Fruit fly (Drosophila melanogaster) whole organism, embryonic: ENCODE data around the gene CG9662.

Experiments
- BtbVII ChIP-seq: fragments of 200-800 bp; sonication (Bioruptor generic); optimal IDR thresholded peaks from 3 replicates; lab custom pipeline; 2017; ENCODE audit warnings: missing biosample characterization, mild to moderate bottlenecking, missing genetic modification characterization
- CG10147 ChIP-seq: fragments of 200-800 bp; sonication (Bioruptor generic); optimal IDR thresholded peaks from 2 replicates; lab custom pipeline; 2019; ENCODE audit warnings: missing biosample characterization, mild to moderate bottlenecking, missing genetic modification characterization, moderate library complexity
- CG10979 ChIP-seq: fragments of 200-800 bp; sonication (Bioruptor generic); optimal IDR thresholded peaks from 2 replicates; lab custom pipeline; 2018; ENCODE audit warnings: missing biosample characterization, mild to moderate bottlenecking, missing genetic modification characterization, moderate library complexity
- CG11093 ChIP-seq: fragments of 200-800 bp; sonication (Bioruptor generic); IDR thresholded peaks from 3 replicates; pipeline ENCODE4 v1.3.6; 2022; ENCODE audit warnings: missing biosample characterization, missing genetic modification characterization
- CG11398 ChIP-seq: fragments of 200-800 bp; sonication (Bioruptor generic); optimal IDR thresholded peaks from 2 replicates; lab custom pipeline; 2016; ENCODE audit warnings: missing biosample characterization, missing genetic modification characterization
- CG12104 ChIP-seq: fragments of 200-800 bp; sonication (Bioruptor generic); optimal IDR thresholded peaks from 3 replicates; lab custom pipeline; 2016; ENCODE audit warnings: missing biosample characterization, missing genetic modification characterization
- CG12236 ChIP-seq: fragments of 200-800 bp; sonication (Bioruptor generic); optimal IDR thresholded peaks from 2 replicates; lab custom pipeline; 2016; ENCODE audit warnings: missing biosample characterization, missing genetic modification characterization
- CG13624 ChIP-seq: fragments of 200-800 bp; sonication (Bioruptor generic); optimal IDR thresholded peaks from 2 replicates; lab custom pipeline; 2016; ENCODE audit warnings: missing biosample characterization, missing genetic modification characterization
- CG16863 ChIP-seq: fragments of 200-800 bp; sonication (Bioruptor generic); optimal IDR thresholded peaks from 3 replicates; lab custom pipeline; 2016; ENCODE audit warnings: missing biosample characterization, missing genetic modification characterization
- CG17328 ChIP-seq: fragments of 200-800 bp; sonication (Bioruptor generic); IDR thresholded peaks from 2 replicates; pipeline ENCODE4 v1.3.6; 2022; ENCODE audit warnings: missing biosample characterization, missing genetic modification characterization
- CG2120 ChIP-seq: fragments of 200-800 bp; sonication (Bioruptor generic); optimal IDR thresholded peaks from 3 replicates; lab custom pipeline; 2016; ENCODE audit warnings: missing biosample characterization, missing genetic modification characterization
- CG2889 ChIP-seq: fragments of 200-800 bp; sonication (Bioruptor generic); IDR thresholded peaks from 3 replicates; pipeline ENCODE4 v1.3.6; 2022; ENCODE audit warnings: missing biosample characterization, missing genetic modification characterization
- CG32767 ChIP-seq: fragments of 200-800 bp; sonication (Bioruptor generic); IDR thresholded peaks from 2 replicates; pipeline ENCODE4 v1.3.6; 2022; ENCODE audit warnings: missing biosample characterization, missing genetic modification characterization
- CG32772 ChIP-seq: fragments of 200-800 bp; sonication (Bioruptor generic); IDR thresholded peaks from 2 replicates; pipeline ENCODE4 v1.3.6; 2022; ENCODE audit warnings: missing biosample characterization, missing genetic modification characterization
- CG6854 ChIP-seq: fragments of 200-800 bp; sonication (Bioruptor generic); optimal IDR thresholded peaks from 3 replicates; lab custom pipeline; 2017; ENCODE audit warnings: missing biosample characterization, mild to moderate bottlenecking, missing genetic modification characterization
- CG7556 ChIP-seq: fragments of 200-800 bp; sonication (Bioruptor generic); optimal IDR thresholded peaks from 2 replicates; lab custom pipeline; 2017; ENCODE audit warnings: missing biosample characterization, mild to moderate bottlenecking, missing genetic modification characterization
- CG8924 ChIP-seq: fragments of 200-800 bp; optimal IDR thresholded peaks from 3 replicates; lab custom pipeline; 2019; ENCODE audit warnings: missing biosample characterization, mild to moderate bottlenecking, missing genetic modification characterization, moderate library complexity
- CG8944 ChIP-seq: fragments of 200-800 bp; sonication (Bioruptor generic); optimal IDR thresholded peaks from 3 replicates; lab custom pipeline; 2016; ENCODE audit warnings: missing biosample characterization, missing genetic modification characterization
- CG9609 ChIP-seq: fragments of 200-800 bp; sonication (Bioruptor generic); optimal IDR thresholded peaks from 3 replicates; lab custom pipeline; 2016; ENCODE audit warnings: missing biosample characterization, missing genetic modification characterization
- Camta ChIP-seq: fragments of 200-800 bp; sonication (Bioruptor generic); optimal IDR thresholded peaks from 2 replicates; lab custom pipeline; 2016; ENCODE audit warnings: missing biosample characterization, missing genetic modification characterization
- CoRest ChIP-seq: fragments of 200-800 bp; sonication (Bioruptor generic); optimal IDR thresholded peaks from 3 replicates; lab custom pipeline; 2018; ENCODE audit warnings: missing biosample characterization, mild to moderate bottlenecking, missing genetic modification characterization, moderate library complexity
- Dek ChIP-seq: fragments of 200-800 bp; sonication (Bioruptor generic); optimal IDR thresholded peaks from 3 replicates; lab custom pipeline; 2019; ENCODE audit warnings: missing biosample characterization, mild to moderate bottlenecking, missing genetic modification characterization, moderate library complexity
- Dip2 ChIP-seq: fragments of 200-800 bp; sonication (Bioruptor generic); IDR thresholded peaks from 2 replicates; pipeline ENCODE4 v1.3.6; 2022; ENCODE audit warnings: missing biosample characterization, missing genetic modification characterization
- ERR ChIP-seq: fragments of 200-800 bp; sonication (Bioruptor generic); optimal IDR thresholded peaks from 2 replicates; lab custom pipeline; 2016; ENCODE audit warnings: missing biosample characterization, missing genetic modification characterization
- H15 ChIP-seq: fragments of 200-800 bp; sonication (Bioruptor generic); IDR thresholded peaks from 3 replicates; pipeline ENCODE4 v1.3.6; 2022; ENCODE audit warnings: missing biosample characterization, missing genetic modification characterization
- Jarid2 ChIP-seq: fragments of 200-800 bp; sonication (Bioruptor generic); optimal IDR thresholded peaks from 3 replicates; lab custom pipeline; 2017; ENCODE audit warnings: mild to moderate bottlenecking, missing biosample characterization, missing genetic modification reagents, missing genetic modification characterization
- Myb ChIP-seq: fragments of 200-800 bp; sonication (Bioruptor generic); optimal IDR thresholded peaks from 2 replicates; lab custom pipeline; 2016; ENCODE audit warnings: missing biosample characterization, missing genetic modification characterization
- Neu2 ChIP-seq: fragments of 200-800 bp; sonication (Bioruptor generic); optimal IDR thresholded peaks from 3 replicates; lab custom pipeline; 2016; ENCODE audit warnings: missing biosample characterization, missing genetic modification characterization, borderline replicate concordance
- PHDP ChIP-seq: fragments of 200-800 bp; sonication (Bioruptor generic); optimal IDR thresholded peaks from 3 replicates; lab custom pipeline; 2018; ENCODE audit warnings: missing biosample characterization, mild to moderate bottlenecking, missing genetic modification characterization, moderate library complexity
- Poxn ChIP-seq: fragments of 200-800 bp; sonication (Bioruptor generic); IDR thresholded peaks from 2 replicates; pipeline ENCODE4 v1.3.6; 2022; ENCODE audit warnings: missing biosample characterization, missing genetic modification characterization
- Scr ChIP-seq: fragments of 200-800 bp; sonication (Bioruptor generic); IDR thresholded peaks from 2 replicates; pipeline ENCODE4 v1.3.6; 2022; ENCODE audit warnings: missing biosample characterization, missing genetic modification characterization; ENCODE audit not compliant: partially characterized antibody
- Side ChIP-seq: fragments of 200-800 bp; sonication (Bioruptor generic); optimal IDR thresholded peaks from 2 replicates; lab custom pipeline; 2016; ENCODE audit warnings: missing biosample characterization, missing genetic modification characterization
- Trl ChIP-seq, 3 experiments: fragments of >200 bp in 2 of 3; fragments of 200-800 bp in 1 of 3; sonication (Bioruptor generic) in 1 of 3; optimal IDR thresholded peaks; 2 replicates in 1 of 3; 3 replicates in 2 of 3; lab custom pipeline; 2016 to 2017; ENCODE audit warnings: missing biosample characterization in 1 of 3, missing genetic modification characterization in 1 of 3
- br ChIP-seq: fragments of >200 bp; optimal IDR thresholded peaks from 2 replicates; lab custom pipeline; 2017
- chinmo ChIP-seq: fragments of 200-800 bp; sonication (Bioruptor generic); IDR thresholded peaks from 4 replicates; pipeline ENCODE4 v1.3.6; 2022; ENCODE audit warnings: missing biosample characterization, missing genetic modification characterization; ENCODE audit not compliant: partially characterized antibody
- chm ChIP-seq: fragments of 200-800 bp; sonication (Bioruptor generic); IDR thresholded peaks from 2 replicates; pipeline ENCODE4 v1.3.6; 2022; ENCODE audit warnings: missing biosample characterization, missing genetic modification characterization
- dati ChIP-seq: fragments of 200-800 bp; sonication (Bioruptor generic); IDR thresholded peaks from 2 replicates; pipeline ENCODE4 v1.3.6; 2022; ENCODE audit warnings: missing biosample characterization, missing genetic modification characterization
- dysf ChIP-seq: fragments of 200-800 bp; sonication (Bioruptor generic); IDR thresholded peaks from 3 replicates; pipeline ENCODE4 v1.3.6; 2022; ENCODE audit warnings: missing biosample characterization, missing genetic modification characterization
- emc ChIP-seq: fragments of 200-800 bp; sonication (Bioruptor generic); optimal IDR thresholded peaks from 2 replicates; lab custom pipeline; 2016; ENCODE audit warnings: missing biosample characterization, missing genetic modification characterization
- ftz-f1 ChIP-seq: fragments of 200-800 bp; sonication (Bioruptor generic); optimal IDR thresholded peaks from 2 replicates; lab custom pipeline; 2016; ENCODE audit warnings: missing biosample characterization, missing genetic modification characterization
- gem ChIP-seq: fragments of 200-800 bp; sonication (Bioruptor generic); optimal IDR thresholded peaks from 2 replicates; lab custom pipeline; 2019; ENCODE audit warnings: missing biosample characterization, mild to moderate bottlenecking, missing genetic modification characterization, moderate library complexity
- grau ChIP-seq: fragments of 200-800 bp; optimal IDR thresholded peaks from 3 replicates; lab custom pipeline; 2019; ENCODE audit warnings: missing biosample characterization, mild to moderate bottlenecking, missing genetic modification characterization, moderate library complexity
- lab ChIP-seq: fragments of 200-800 bp; sonication (Bioruptor generic); optimal IDR thresholded peaks from 3 replicates; lab custom pipeline; 2017; ENCODE audit warnings: missing biosample characterization, missing genetic modification characterization, mild to moderate bottlenecking, moderate library complexity, missing genetic modification reagents
- lmd ChIP-seq: fragments of 200-800 bp; sonication (Bioruptor generic); IDR thresholded peaks from 2 replicates; pipeline ENCODE4 v1.3.6; 2022; ENCODE audit warnings: missing biosample characterization, missing genetic modification characterization
- pfk ChIP-seq: fragments of 200-800 bp; sonication (Bioruptor generic); optimal IDR thresholded peaks from 2 replicates; lab custom pipeline; 2018; ENCODE audit warnings: missing biosample characterization, mild to moderate bottlenecking, missing genetic modification characterization, moderate library complexity
- pho ChIP-seq: fragments of 200-800 bp; sonication (Bioruptor generic); optimal IDR thresholded peaks from 2 replicates; lab custom pipeline; 2016; ENCODE audit warnings: missing biosample characterization, missing genetic modification characterization
- sisA ChIP-seq: fragments of 200-800 bp; sonication (Bioruptor generic); IDR thresholded peaks from 2 replicates; pipeline ENCODE4 v1.3.6; 2022; ENCODE audit warnings: missing biosample characterization, missing genetic modification characterization
- slp2 ChIP-seq: fragments of 200-800 bp; sonication (Bioruptor generic); optimal IDR thresholded peaks from 2 replicates; lab custom pipeline; 2016; ENCODE audit warnings: missing biosample characterization, missing genetic modification characterization
- sob ChIP-seq: fragments of 200-800 bp; sonication (Bioruptor generic); IDR thresholded peaks from 2 replicates; pipeline ENCODE4 v1.3.6; 2022; ENCODE audit warnings: missing biosample characterization, missing genetic modification characterization
- tup ChIP-seq: fragments of 200-800 bp; sonication (Bioruptor generic); optimal IDR thresholded peaks from 2 replicates; lab custom pipeline; 2016; ENCODE audit warnings: missing biosample characterization, mild to moderate bottlenecking, missing genetic modification characterization, moderate library complexity
- z ChIP-seq: fragments of 200-800 bp; sonication (Bioruptor generic); IDR thresholded peaks from 3 replicates; pipeline ENCODE4 v1.3.6; 2022; ENCODE audit warnings: missing biosample characterization, missing genetic modification characterization
- zfh2 ChIP-seq: fragments of 200-800 bp; sonication (Bioruptor generic); optimal IDR thresholded peaks from 2 replicates; lab custom pipeline; 2016; ENCODE audit warnings: missing biosample characterization, missing genetic modification characterization

Gene CG9662

dm6 chr2L:3356193-3356645 lies 20.3 kb downstream of the CG9662 start (continued):
- TF ChIP-seq CG10979 (no peak), Jarid2 (GFP tag; lab: Kevin White, UChicago) (no peak), Dip2 (no peak), CG6854 (GFP tag; lab: Kevin White, UChicago) (no peak), Dek (tag; lab: Kevin White, UChicago) (peak; percentile 33), CG12236 (GFP tag; lab: Kevin White, UChicago) (no peak), CG11093 (no peak), Camta (GFP tag; lab: Kevin White, UChicago) (no peak), Scr (GFP tag; lab: Robert Waterston, UW) (no peak), ERR (peak; percentile 14), zfh2 (peak; percentile 24), CG17328 (GFP tag; lab: Robert Waterston, UW) (no peak), CG2120 (peak; percentile 74), CG10147 (GFP tag; lab: Kevin White, UChicago) (no peak), CG7556 (no peak), CG8944 (peak; percentile 0), gem (no peak), CG11398 (GFP tag; lab: Kevin White, UChicago) (no peak), CG13624 (GFP tag; lab: Kevin White, UChicago) (peak; percentile 45), ftz-f1 (peak; percentile 96), lmd (GFP tag; lab: Robert Waterston, UW) (peak; percentile 32; the same call in 1 of the 2 replicates), Side (GFP tag; lab: Kevin White, UChicago) (no peak), CG32772 (GFP tag; lab: Robert Waterston, UW) (0 out of 2 replicates have a peak, but pooled peaks have one; percentile 9), pho (no peak), CG32767 (GFP tag; lab: Robert Waterston, UW) (no peak), sisA (GFP tag; lab: Robert Waterston, UW) (no peak), CG8924 (tag; lab: Kevin White, UChicago) (no peak), BtbVII (GFP tag; lab: Kevin White, UChicago) (peak; percentile 12), tup (GFP tag; lab: Kevin White, UChicago) (no peak), chinmo (GFP tag; lab: Robert Waterston, UW) (0 out of 4 replicates have a peak, but pooled peaks have one; percentile 17), PHDP (tag; lab: Kevin White, UChicago) (no peak), dysf (GFP tag; lab: Robert Waterston, UW) (no peak; the same call in 2 of the 3 replicates), dati (GFP tag; lab: Robert Waterston, UW) (no peak), CG9609 (GFP tag; lab: Kevin White, UChicago) (peak; percentile 43), z (GFP tag; lab: Robert Waterston, UW) (no peak), Poxn (GFP tag; lab: Robert Waterston, UW) (no peak), emc (GFP tag; lab: Kevin White, UChicago) (no peak), grau (tag; lab: Kevin White, UChicago) (peak; percentile 43), pfk (no peak), slp2 (no peak), CG12104 (GFP tag; lab: Kevin White, UChicago) (peak; percentile 9), sob (GFP tag; lab: Robert Waterston, UW) (peak; percentile 68), chm (GFP tag; lab: Robert Waterston, UW) (no peak), CG16863 (GFP tag; lab: Kevin White, UChicago) (no peak), CG2889 (GFP tag; lab: Robert Waterston, UW) (no peak), CoRest (tag; lab: Kevin White, UChicago) (no peak), H15 (GFP tag; lab: Robert Waterston, UW) (no peak), Trl (optimal IDR thresholded peaks at IDR 0.05; lab: Kevin White, UChicago) (peak in 1 of 2 experiments; percentile 10), Trl (GFP tag; optimal IDR thresholded peaks at IDR 0.05; lab: Kevin White, UChicago) (no peak), Neu2 (no peak), lab (GFP tag; lab: Kevin White, UChicago) (peak; percentile 41), Myb (GFP tag; lab: Kevin White, UChicago) (peak; percentile 6), br (lab: Kevin White, UChicago) (no peak)
